Worm (Caenorhabditis elegans): ENCODE data around the gene srg-20.

Gene srg-20

ce11 chrII:1668913-1669312 is 32.4 kb downstream of the srg-20 start, which contains the start of gene srw-97:
Gene srw-97, minus strand, starts transcription at chrII:1669013.
- TF ChIP-seq sdc-2 (tag; optimal IDR thresholded peaks at IDR 0.05) (no peak), unc-3 (GFP tag; conservative IDR thresholded peaks at IDR 0.05) (no peak), unc-3 (tag; optimal IDR thresholded peaks at IDR 0.05) (no peak), dmd-4 (tag; optimal IDR thresholded peaks at IDR 0.05; ENCODE audit: borderline replicate concordance) (no peak), ceh-14 (tag; optimal IDR thresholded peaks at IDR 0.05) (no peak), ceh-45 (GFP tag; IDR thresholded peaks at IDR 0.05) (no peak), fax-1 (tag; optimal IDR thresholded peaks at IDR 0.05) (no peak), T23F11.4 (GFP tag; optimal IDR thresholded peaks at IDR 0.05) (no peak), hlh-8 (tag; optimal IDR thresholded peaks at IDR 0.05) (no peak), ceh-34 (tag; optimal IDR thresholded peaks at IDR 0.05) (no peak), dve-1 (tag; optimal IDR thresholded peaks at IDR 0.05) (no peak), ahr-1 (tag; optimal IDR thresholded peaks at IDR 0.05) (no peak), K02D7.2 (tag; optimal IDR thresholded peaks at IDR 0.05) (no peak), gmeb-2 (tag; optimal IDR thresholded peaks at IDR 0.05) (no peak), ceh-2 (tag; optimal IDR thresholded peaks at IDR 0.05) (no peak), ttx-3 (tag; optimal IDR thresholded peaks at IDR 0.05) (no peak), pat-9 (tag; optimal IDR thresholded peaks at IDR 0.05) (no peak), ets-4 (tag; optimal IDR thresholded peaks at IDR 0.05) (no peak), hlh-13 (GFP tag; optimal IDR thresholded peaks at IDR 0.05) (no peak), C08G9.2 (tag; optimal IDR thresholded peaks at IDR 0.05) (no peak)

DNA sequence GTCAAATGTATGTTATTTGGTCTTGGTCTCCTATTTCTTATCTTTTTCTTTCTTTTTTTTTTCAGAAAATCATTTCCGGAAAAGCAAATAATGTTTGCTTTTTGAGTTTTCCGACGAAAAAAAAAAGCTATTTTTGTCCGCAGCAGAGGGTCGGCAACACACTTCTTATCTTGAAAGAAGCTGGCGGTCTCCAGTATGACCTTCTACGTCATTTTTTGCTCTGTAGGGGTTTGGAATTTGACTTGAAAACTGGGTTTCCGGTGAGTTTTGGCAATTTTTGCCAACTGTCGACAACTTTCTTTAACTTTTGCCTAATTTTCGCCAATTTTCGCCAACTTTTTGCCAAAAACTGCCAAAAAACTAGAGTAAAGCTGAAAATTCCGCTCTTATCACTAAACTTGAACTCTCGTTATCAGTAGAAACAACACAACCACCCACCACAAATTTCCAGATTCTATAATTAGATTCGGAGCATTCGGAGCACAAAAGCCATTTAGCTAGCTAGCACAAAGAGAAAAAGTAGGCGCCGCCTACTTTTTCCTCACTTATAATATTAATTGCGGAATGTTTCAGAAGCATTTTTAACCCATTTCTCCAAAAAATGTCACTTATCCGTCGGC is 33.9 kb downstream of the srg-20 start, which contains the start of gene nhx-6:
Gene nhx-6, plus strand, starts transcription at position 570 of the 620 bp plus-strand sequence.
- TF ChIP-seq lin-11 (tag; optimal IDR thresholded peaks at IDR 0.05), result no peak
- TF ChIP-seq hlh-6 (tag; optimal IDR thresholded peaks at IDR 0.05), result no peak
- TF ChIP-seq ceh-9 (tag; optimal IDR thresholded peaks at IDR 0.05), result no peak
- TF ChIP-seq mec-3 (tag; optimal IDR thresholded peaks at IDR 0.05; ENCODE audit: borderline replicate concordance), result no peak
- TF ChIP-seq lim-6 (tag; optimal IDR thresholded peaks at IDR 0.05), result no peak
- no peak for TF ChIP-seq ceh-31 (tag; optimal IDR thresholded peaks at IDR 0.05)
- no peak for TF ChIP-seq unc-86 (tag; optimal IDR thresholded peaks at IDR 0.05)
- no peak for TF ChIP-seq ttx-3 (tag; optimal IDR thresholded peaks at IDR 0.05)
- TF ChIP-seq ceh-24 (tag; optimal IDR thresholded peaks at IDR 0.05), result no peak
- no peak for TF ChIP-seq ama-1 (optimal IDR thresholded peaks at IDR 0.05)
- no peak for TF ChIP-seq che-1 (tag; optimal IDR thresholded peaks at IDR 0.05)
- TF ChIP-seq Y22D7AL.16 (tag; optimal IDR thresholded peaks at IDR 0.05), result no peak
- TF ChIP-seq pax-1 (tag; optimal IDR thresholded peaks at IDR 0.05), result no peak
- no peak for TF ChIP-seq C38D4.7 (GFP tag; optimal IDR thresholded peaks at IDR 0.05)
- no peak for TF ChIP-seq F13H6.1 (tag; optimal IDR thresholded peaks at IDR 0.05)

DNA sequence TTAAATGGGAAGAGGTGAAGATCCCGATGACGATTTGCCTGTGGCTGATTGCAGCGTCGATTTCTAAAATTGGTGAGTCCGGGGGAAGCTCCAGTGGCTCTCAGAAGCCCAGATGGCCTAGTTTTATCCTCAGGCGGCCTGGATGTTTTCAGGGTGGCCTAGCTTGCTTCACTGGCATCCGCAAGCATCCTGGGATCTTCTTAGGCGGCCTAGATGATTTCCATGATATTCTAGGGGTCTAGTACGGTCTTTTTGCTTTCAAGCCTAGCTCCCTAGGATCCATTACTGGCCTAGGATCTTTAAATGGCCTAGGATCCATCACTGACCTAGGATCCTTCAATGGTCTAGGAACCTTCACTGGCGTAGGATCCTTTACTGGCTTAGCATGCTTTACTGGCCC is 34.5 kb downstream of the srg-20 start:
- no peak for TF ChIP-seq pros-1 (tag; optimal IDR thresholded peaks at IDR 0.05)
- no peak for TF ChIP-seq C08G9.2 (tag; optimal IDR thresholded peaks at IDR 0.05)
- no peak for TF ChIP-seq fax-1 (tag; optimal IDR thresholded peaks at IDR 0.05)
- no peak for TF ChIP-seq rnt-1 (tag; optimal IDR thresholded peaks at IDR 0.05)
- TF ChIP-seq dve-1 (tag; optimal IDR thresholded peaks at IDR 0.05), result no peak
- TF ChIP-seq Y22D7AL.16 (tag; optimal IDR thresholded peaks at IDR 0.05), result no peak
- no peak for TF ChIP-seq ceh-18 (tag; optimal IDR thresholded peaks at IDR 0.05)
- TF ChIP-seq fkh-10 (GFP tag; optimal IDR thresholded peaks at IDR 0.05), result no peak
- TF ChIP-seq sox-4 (tag; optimal IDR thresholded peaks at IDR 0.05), result no peak
- no peak for TF ChIP-seq madf-2 (tag; optimal IDR thresholded peaks at IDR 0.05)
- no peak for TF ChIP-seq hlh-15 (tag; optimal IDR thresholded peaks at IDR 0.05)
- no peak for TF ChIP-seq sox-2 (GFP tag; IDR thresholded peaks at IDR 0.05)
- no peak for TF ChIP-seq ceh-31 (tag; optimal IDR thresholded peaks at IDR 0.05)
- TF ChIP-seq dmd-4 (tag; optimal IDR thresholded peaks at IDR 0.05; ENCODE audit: borderline replicate concordance), result no peak
- TF ChIP-seq hlh-8 (tag; optimal IDR thresholded peaks at IDR 0.05), result no peak
- TF ChIP-seq ceh-30 (tag; optimal IDR thresholded peaks at IDR 0.05), result no peak
